Worm (Caenorhabditis elegans) whole organism, L3 larva: ENCODE measurements around the gene Y110A2AL.2.

ENCODE experiments used
- ZK546.5 ChIP-seq: sonication (generic microtip); optimal IDR thresholded peaks from 2 replicates; lab custom pipeline; 2017; ENCODE audit warnings: missing biosample characterization, missing genetic modification characterization
- aly-2 ChIP-seq: fragments of 150-350 bp; optimal IDR thresholded peaks from 2 replicates; lab custom pipeline; 2014; ENCODE audit warnings: missing biosample characterization, missing genetic modification characterization
- jun-1 ChIP-seq: fragments of 150-350 bp; optimal IDR thresholded peaks from 2 replicates; lab custom pipeline; 2014; ENCODE audit warnings: missing biosample characterization, missing genetic modification reagents, missing genetic modification characterization
- lin-39 ChIP-seq: fragments of 150-350 bp; optimal IDR thresholded peaks from 2 replicates; lab custom pipeline; 2018; ENCODE audit warnings: missing biosample characterization, missing genetic modification reagents, missing genetic modification characterization
- nhr-28 ChIP-seq: fragments of 150-350 bp; optimal IDR thresholded peaks from 2 replicates; lab custom pipeline; 2014; ENCODE audit warnings: missing biosample characterization, missing genetic modification characterization
- snpc-4 ChIP-seq: fragments of 150-350 bp; optimal IDR thresholded peaks from 2 replicates; lab custom pipeline; 2014; ENCODE audit warnings: missing biosample characterization, missing genetic modification characterization

DNA sequence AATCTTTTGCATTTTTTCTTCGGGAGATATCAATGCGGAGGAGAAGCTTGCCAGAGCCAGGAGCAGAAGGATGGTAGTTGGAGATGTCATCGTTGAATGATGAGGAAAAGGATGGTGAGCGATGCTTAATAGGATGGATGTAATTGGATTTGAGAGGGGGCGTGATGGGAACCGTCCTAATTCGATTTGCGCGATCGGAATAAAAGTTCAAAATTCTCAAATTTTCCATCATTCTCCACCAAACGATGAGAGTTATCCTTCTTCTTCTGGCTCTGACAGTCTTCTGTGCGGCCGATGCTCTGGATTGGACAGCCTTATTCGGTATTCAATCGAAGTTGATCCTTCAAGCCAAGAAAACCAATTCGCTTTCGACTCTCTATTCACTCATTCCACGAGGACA lies 43.6 kb upstream of the Y110A2AL.2 start, which contains the start of the genes K12H6.4 and K12H6.9:
- no peak for TF ChIP-seq ZK546.5 (tag; lab: Kevin White, UChicago)
- TF ChIP-seq jun-1 (tag; lab: Kevin White, UChicago), result no peak
- no peak for TF ChIP-seq lin-39
- no peak for TF ChIP-seq nhr-28 (tag; lab: Kevin White, UChicago)
- no peak for TF ChIP-seq aly-2 (tag; lab: Kevin White, UChicago)
- TF ChIP-seq snpc-4 (tag; lab: Kevin White, UChicago), result no peak
